Fruit fly (Drosophila melanogaster) whole organism, embryonic: ENCODE measurements around the gene CG13084.
A peak's percentile ranks its signal among the peaks of the same experiment; 100 is the strongest.

Experiments used
- Asciz ChIP-seq: fragments of 200-800 bp; sonication (Bioruptor generic); optimal IDR thresholded peaks from 2 replicates; lab custom pipeline; 2017; ENCODE audit warnings: missing biosample characterization, mild to moderate bottlenecking, missing genetic modification characterization, missing genetic modification reagents
- Atf3 ChIP-seq: fragments of 200-800 bp; sonication (Bioruptor generic); optimal IDR thresholded peaks from 3 replicates; lab custom pipeline; 2016; ENCODE audit warnings: missing biosample characterization, missing genetic modification characterization
- Awh ChIP-seq: fragments of 200-800 bp; sonication (Bioruptor generic); IDR thresholded peaks from 2 replicates; pipeline ENCODE4, ENCODE4 v1.3.6; 2022; ENCODE audit warnings: missing biosample characterization, missing genetic modification characterization
- B-H1 ChIP-seq: fragments of 200-800 bp; sonication (Bioruptor generic); IDR thresholded peaks from 3 replicates; pipeline ENCODE4 v1.3.6; 2022; ENCODE audit warnings: missing biosample characterization, missing genetic modification characterization
- CG10979 ChIP-seq: fragments of 200-800 bp; sonication (Bioruptor generic); optimal IDR thresholded peaks from 2 replicates; lab custom pipeline; 2018; ENCODE audit warnings: missing biosample characterization, mild to moderate bottlenecking, missing genetic modification characterization, moderate library complexity
- CG11093 ChIP-seq: fragments of 200-800 bp; sonication (Bioruptor generic); IDR thresholded peaks from 3 replicates; pipeline ENCODE4 v1.3.6; 2022; ENCODE audit warnings: missing biosample characterization, missing genetic modification characterization
- CG12744 ChIP-seq: fragments of 200-800 bp; sonication (Bioruptor generic); optimal IDR thresholded peaks from 2 replicates; lab custom pipeline; 2016; ENCODE audit warnings: missing biosample characterization, missing genetic modification characterization
- CG12769 ChIP-seq: fragments of 200-800 bp; sonication (Bioruptor generic); optimal IDR thresholded peaks from 2 replicates; lab custom pipeline; 2019; ENCODE audit warnings: missing biosample characterization, mild to moderate bottlenecking, missing genetic modification characterization, moderate library complexity
- CG13287 ChIP-seq: fragments of 200-800 bp; sonication (Bioruptor generic); IDR thresholded peaks from 2 replicates; pipeline ENCODE4 v1.3.6; 2022; ENCODE audit warnings: missing biosample characterization, missing genetic modification characterization; ENCODE audit not compliant: partially characterized antibody
- CG13894 ChIP-seq: fragments of 200-800 bp; sonication (Bioruptor generic); optimal IDR thresholded peaks from 3 replicates; lab custom pipeline; 2018; ENCODE audit warnings: missing biosample characterization, mild to moderate bottlenecking, missing genetic modification characterization, moderate library complexity
- CG14860 ChIP-seq: fragments of 200-800 bp; sonication (Bioruptor generic); IDR thresholded peaks from 3 replicates; pipeline ENCODE4 v1.3.6; 2022; ENCODE audit warnings: missing biosample characterization, missing genetic modification characterization; ENCODE audit not compliant: partially characterized antibody
- CG15514 ChIP-seq: fragments of 200-800 bp; sonication (Bioruptor generic); optimal IDR thresholded peaks from 3 replicates; lab custom pipeline; 2017; ENCODE audit warnings: missing biosample characterization, missing genetic modification characterization, mild to moderate bottlenecking, moderate library complexity, missing genetic modification reagents
- CG32767 ChIP-seq: fragments of 200-800 bp; sonication (Bioruptor generic); IDR thresholded peaks from 2 replicates; pipeline ENCODE4 v1.3.6; 2022; ENCODE audit warnings: missing biosample characterization, missing genetic modification characterization
- CG34422 ChIP-seq: fragments of 200-800 bp; sonication (Bioruptor generic); IDR thresholded peaks from 3 replicates; pipeline ENCODE4 v1.3.6; 2022; ENCODE audit warnings: missing biosample characterization, missing genetic modification characterization
- Drgx ChIP-seq: fragments of 200-800 bp; sonication (Bioruptor generic); IDR thresholded peaks from 2 replicates; pipeline ENCODE4 v1.3.6; 2022; ENCODE audit warnings: missing biosample characterization, missing genetic modification characterization
- HLH3B ChIP-seq: fragments of 200-800 bp; sonication (Bioruptor generic); IDR thresholded peaks from 2 replicates; pipeline ENCODE4 v1.3.6; 2022; ENCODE audit warnings: missing biosample characterization, missing genetic modification characterization
- Jarid2 ChIP-seq: fragments of 200-800 bp; sonication (Bioruptor generic); optimal IDR thresholded peaks from 3 replicates; lab custom pipeline; 2017; ENCODE audit warnings: mild to moderate bottlenecking, missing biosample characterization, missing genetic modification reagents, missing genetic modification characterization
- Lhr ChIP-seq: fragments of 200-800 bp; sonication (Bioruptor generic); optimal IDR thresholded peaks from 3 replicates; lab custom pipeline; 2017; ENCODE audit warnings: mild to moderate bottlenecking, missing biosample characterization, missing genetic modification reagents, missing genetic modification characterization
- Med ChIP-seq: fragments of 200-800 bp; sonication (Bioruptor generic); peaks from one replicate; lab custom pipeline; 2016; ENCODE audit warnings: missing biosample characterization, missing genetic modification characterization, mild to moderate bottlenecking, inconsistent platforms, moderate library complexity
- Mes4 ChIP-seq: fragments of 200-800 bp; sonication (Bioruptor generic); optimal IDR thresholded peaks from 2 replicates; lab custom pipeline; 2016; ENCODE audit warnings: missing biosample characterization, missing genetic modification characterization
- Myb ChIP-seq: fragments of 200-800 bp; sonication (Bioruptor generic); optimal IDR thresholded peaks from 2 replicates; lab custom pipeline; 2016; ENCODE audit warnings: missing biosample characterization, missing genetic modification characterization
- Nf-YC ChIP-seq: fragments of 200-800 bp; optimal IDR thresholded peaks from 3 replicates; lab custom pipeline; 2019; ENCODE audit warnings: missing biosample characterization, mild to moderate bottlenecking, missing genetic modification characterization, moderate library complexity
- NfI ChIP-seq: fragments of 200-800 bp; sonication (Bioruptor generic); optimal IDR thresholded peaks from 3 replicates; lab custom pipeline; 2018; ENCODE audit warnings: missing biosample characterization, mild to moderate bottlenecking, missing genetic modification characterization, moderate library complexity
- Six4 ChIP-seq: fragments of 200-800 bp; sonication (Bioruptor generic); optimal IDR thresholded peaks from 2 replicates; lab custom pipeline; 2016; ENCODE audit warnings: missing biosample characterization, missing genetic modification characterization
- Sry-β ChIP-seq: fragments of 200-800 bp; sonication (Bioruptor generic); optimal IDR thresholded peaks from 2 replicates; lab custom pipeline; 2018; ENCODE audit warnings: missing biosample characterization, mild to moderate bottlenecking, missing genetic modification characterization, moderate library complexity
- Trl ChIP-seq, 3 experiments: fragments of >200 bp in 2 of 3; fragments of 200-800 bp in 1 of 3; sonication (Bioruptor generic) in 1 of 3; optimal IDR thresholded peaks; 2 replicates in 1 of 3; 3 replicates in 2 of 3; lab custom pipeline; 2016 to 2017; ENCODE audit warnings: missing biosample characterization in 1 of 3, missing genetic modification characterization in 1 of 3
- al ChIP-seq: fragments of 200-800 bp; sonication (Bioruptor generic); IDR thresholded peaks from 2 replicates; pipeline ENCODE4 v1.3.6; 2022; ENCODE audit warnings: missing biosample characterization, missing genetic modification characterization
- az2 ChIP-seq: fragments of 200-800 bp; sonication (Bioruptor generic); optimal IDR thresholded peaks from 3 replicates; lab custom pipeline; 2016; ENCODE audit warnings: missing biosample characterization, missing genetic modification characterization
- bbx ChIP-seq: fragments of 200-800 bp; sonication (Bioruptor generic); IDR thresholded peaks from 2 replicates; pipeline ENCODE4 v1.3.6; 2022; ENCODE audit warnings: missing biosample characterization, missing genetic modification characterization; ENCODE audit not compliant: partially characterized antibody
- cwo ChIP-seq: fragments of 200-800 bp; sonication (Bioruptor generic); optimal IDR thresholded peaks from 3 replicates; lab custom pipeline; 2017; ENCODE audit warnings: missing biosample characterization, missing genetic modification characterization, mild to moderate bottlenecking, moderate library complexity, missing genetic modification reagents
- dmrt99B ChIP-seq: fragments of 200-800 bp; sonication (Bioruptor generic); optimal IDR thresholded peaks from 2 replicates; lab custom pipeline; 2018; ENCODE audit warnings: missing biosample characterization, mild to moderate bottlenecking, missing genetic modification characterization, moderate library complexity
- gem ChIP-seq: fragments of 200-800 bp; sonication (Bioruptor generic); optimal IDR thresholded peaks from 2 replicates; lab custom pipeline; 2019; ENCODE audit warnings: missing biosample characterization, mild to moderate bottlenecking, missing genetic modification characterization, moderate library complexity
- ken ChIP-seq: fragments of 200-800 bp; sonication (Bioruptor generic); IDR thresholded peaks from 3 replicates; pipeline ENCODE4 v1.3.6; 2022; ENCODE audit warnings: missing biosample characterization, missing genetic modification characterization
- mld ChIP-seq: fragments of 200-800 bp; sonication (Bioruptor generic); IDR thresholded peaks from 3 replicates; pipeline ENCODE4 v1.3.6; 2022; ENCODE audit warnings: missing biosample characterization, missing genetic modification characterization; ENCODE audit not compliant: partially characterized antibody
- p53 ChIP-seq: fragments of 200-800 bp; sonication (Bioruptor generic); optimal IDR thresholded peaks from 2 replicates; lab custom pipeline; 2016; ENCODE audit warnings: missing biosample characterization, missing genetic modification characterization
- pnt ChIP-seq: fragments of 200-800 bp; sonication (Bioruptor generic); optimal IDR thresholded peaks from 3 replicates; lab custom pipeline; 2016; ENCODE audit warnings: missing biosample characterization, missing genetic modification characterization
- pros ChIP-seq: fragments of 200-800 bp; sonication (Bioruptor generic); optimal IDR thresholded peaks from 3 replicates; lab custom pipeline; 2019; ENCODE audit warnings: missing biosample characterization, mild to moderate bottlenecking, missing genetic modification characterization, moderate library complexity
- row ChIP-seq: fragments of 200-800 bp; sonication (Bioruptor generic); IDR thresholded peaks from 3 replicates; pipeline ENCODE4 v1.3.6; 2022; ENCODE audit warnings: missing biosample characterization, missing genetic modification characterization
- sna ChIP-seq: fragments of 200-800 bp; sonication (Bioruptor generic); IDR thresholded peaks from 2 replicates; pipeline ENCODE4 v1.3.6; 2022; ENCODE audit warnings: missing biosample characterization, missing genetic modification characterization; ENCODE audit not compliant: partially characterized antibody
- sr ChIP-seq: fragments of 200-800 bp; sonication (Bioruptor generic); IDR thresholded peaks from 3 replicates; pipeline ENCODE4 v1.3.6; 2022; ENCODE audit warnings: missing biosample characterization, missing genetic modification characterization
- tna ChIP-seq: fragments of 200-800 bp; sonication (Bioruptor generic); IDR thresholded peaks from 2 replicates; pipeline ENCODE4 v1.3.6; 2022; ENCODE audit warnings: missing biosample characterization, missing genetic modification characterization; ENCODE audit not compliant: partially characterized antibody
- tx ChIP-seq: fragments of 200-800 bp; sonication (Bioruptor generic); optimal IDR thresholded peaks from 2 replicates; lab custom pipeline; 2016; ENCODE audit warnings: missing biosample characterization, missing genetic modification characterization
- vnd ChIP-seq: fragments of 200-800 bp; sonication (Bioruptor generic); IDR thresholded peaks from 3 replicates; pipeline ENCODE4 v1.3.6; 2022; ENCODE audit warnings: missing biosample characterization, missing genetic modification characterization; ENCODE audit not compliant: partially characterized antibody
- vvl ChIP-seq: fragments of 200-800 bp; sonication (Bioruptor generic); IDR thresholded peaks from 2 replicates; pipeline ENCODE4 v1.3.6; 2022; ENCODE audit warnings: missing biosample characterization, missing genetic modification characterization

CG13084 gene

DNA sequence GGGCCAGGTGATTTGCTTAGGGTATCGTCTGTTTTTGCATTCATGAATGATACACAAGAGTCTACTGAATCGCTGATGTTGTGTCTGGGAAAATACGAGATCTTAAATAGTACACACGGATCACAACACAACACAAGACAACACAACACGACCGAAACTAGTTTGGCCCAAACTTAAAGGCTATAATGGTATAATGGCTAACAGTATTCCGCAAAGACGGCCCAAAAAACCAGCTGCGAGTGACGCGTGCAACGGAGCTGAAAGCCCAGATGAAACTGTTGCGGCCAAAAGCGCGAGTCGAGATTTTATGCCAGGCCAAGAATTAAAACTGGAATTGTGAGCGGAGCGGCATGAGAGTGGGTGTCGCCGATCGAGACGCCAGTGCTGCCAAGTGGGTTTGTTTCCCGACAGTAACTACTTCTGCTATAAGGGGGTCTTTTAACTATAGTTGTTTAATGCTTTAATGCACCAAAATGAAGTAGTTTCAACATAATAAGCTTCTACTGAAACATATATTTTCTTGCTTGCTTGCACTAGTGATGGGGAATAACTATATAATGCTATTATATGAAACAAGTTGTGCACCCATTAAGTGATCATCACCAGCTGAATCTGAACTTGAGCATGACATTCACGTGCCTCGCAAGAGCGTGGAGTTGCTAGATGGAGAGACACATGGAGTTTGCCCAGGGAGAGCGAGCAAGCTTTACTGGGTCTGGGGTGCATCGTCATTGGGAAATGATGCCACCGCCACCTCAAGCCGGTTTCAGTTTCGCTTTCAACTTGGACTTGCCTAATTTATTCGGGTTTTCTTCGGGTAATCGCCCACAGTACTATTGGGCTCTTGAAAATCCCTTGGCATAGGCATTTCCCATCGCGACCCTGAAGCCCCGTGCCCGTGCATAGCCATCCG is 45.8 kb upstream of the CG13084 start (continued):
- TF ChIP-seq Drgx (GFP tag; lab: Robert Waterston, UW) (0 out of 2 replicates have a peak, but pooled peaks have one; percentile 21), row (peak; percentile 58), Jarid2 (GFP tag; lab: Kevin White, UChicago) (peak; percentile 43), CG34422 (GFP tag; lab: Robert Waterston, UW) (peak; percentile 17; the same call in 1 of the 3 replicates), NfI (GFP tag; lab: Kevin White, UChicago) (no peak), Awh (GFP tag; lab: Robert Waterston, UW) (0 out of 2 replicates have a peak, but pooled peaks have one; percentile 17), cwo (GFP tag; lab: Kevin White, UChicago) (peak; percentile 86), Med (GFP tag; lab: Kevin White, UChicago) (peak; percentile 43), pnt (GFP tag; lab: Kevin White, UChicago) (no peak), Lhr (GFP tag; lab: Kevin White, UChicago) (no peak), Trl (optimal IDR thresholded peaks at IDR 0.05; lab: Kevin White, UChicago) (peak in 1 of 2 experiments; percentile 46), Trl (GFP tag; optimal IDR thresholded peaks at IDR 0.05; lab: Kevin White, UChicago) (no peak), sr (peak; percentile 47; the same call in 1 of the 3 replicates), CG32767 (GFP tag; lab: Robert Waterston, UW) (0 out of 2 replicates have a peak, but pooled peaks have one; percentile 21), vvl (GFP tag; lab: Robert Waterston, UW) (peak; percentile 84; the same call in 1 of the 2 replicates), Atf3 (no peak), pros (GFP tag; lab: Kevin White, UChicago) (peak; percentile 85), Sry-β (GFP tag; lab: Kevin White, UChicago) (peak; percentile 87), gem (tag; lab: Kevin White, UChicago) (peak; percentile 8), az2 (GFP tag; lab: Kevin White, UChicago) (peak; percentile 9), CG11093 (GFP tag; lab: Robert Waterston, UW) (0 out of 3 replicates have a peak, but pooled peaks have one; percentile 9), bbx (GFP tag; lab: Robert Waterston, UW) (0 out of 2 replicates have a peak, but pooled peaks have one; percentile 10), CG13287 (0 out of 2 replicates have a peak, but pooled peaks have one; percentile 11), ken (GFP tag; lab: Robert Waterston, UW) (0 out of 3 replicates have a peak, but pooled peaks have one; percentile 13), HLH3B (GFP tag; lab: Robert Waterston, UW) (0 out of 2 replicates have a peak, but pooled peaks have one; percentile 23), tna (GFP tag; lab: Robert Waterston, UW) (peak; percentile 51; the same call in 1 of the 2 replicates), Nf-YC (tag; lab: Kevin White, UChicago) (peak; percentile 10), CG13894 (tag; lab: Kevin White, UChicago) (peak; percentile 6), CG12769 (tag; lab: Kevin White, UChicago) (peak; percentile 44), dmrt99B (tag; lab: Kevin White, UChicago) (peak; percentile 10), p53 (GFP tag; lab: Kevin White, UChicago) (no peak), CG15514 (peak; percentile 8), Myb (GFP tag; lab: Kevin White, UChicago) (no peak), tx (GFP tag; lab: Kevin White, UChicago) (no peak)

DNA sequence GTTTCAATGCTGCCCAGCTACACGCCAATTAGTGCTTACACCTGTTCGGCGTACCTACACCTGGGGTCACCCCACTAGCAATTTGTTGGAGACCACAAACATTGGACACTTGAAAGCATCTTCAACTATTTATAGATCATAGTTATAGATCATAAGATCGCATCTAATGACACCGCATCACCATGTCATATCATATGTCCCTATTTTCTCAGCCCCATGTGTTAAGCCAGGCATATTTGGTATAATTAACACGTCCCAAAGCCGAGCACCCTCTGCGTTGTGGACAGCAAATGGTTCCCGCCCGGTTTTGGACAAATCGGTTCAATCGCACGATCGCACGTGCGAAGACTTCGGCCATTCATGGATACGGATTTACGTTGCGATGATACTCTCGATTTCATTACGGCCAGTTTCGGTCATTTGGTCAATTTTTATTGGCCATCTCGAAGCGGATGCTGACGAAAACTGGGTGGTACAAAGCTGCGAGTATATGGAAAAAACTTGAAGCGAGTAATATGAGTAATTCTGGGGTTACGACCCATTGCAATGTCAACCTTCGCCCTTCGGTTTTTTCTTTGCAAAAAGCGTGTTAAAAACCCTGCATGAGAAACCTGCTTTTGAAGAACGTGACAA is 45.0 kb upstream of the CG13084 start:
- TF ChIP-seq CG14860 (GFP tag; lab: Robert Waterston, UW) = no peak
- no peak for TF ChIP-seq vnd (GFP tag; lab: Robert Waterston, UW)
- TF ChIP-seq Mes4 (GFP tag; lab: Kevin White, UChicago) = peak; percentile 57
- no peak for TF ChIP-seq sna
- peak; percentile 68 for TF ChIP-seq Asciz
- peak; percentile 43; the same call in 2 of the 3 replicates for TF ChIP-seq B-H1
- peak; percentile 57 for TF ChIP-seq Lhr (GFP tag; lab: Kevin White, UChicago)
- TF ChIP-seq tx (GFP tag; lab: Kevin White, UChicago) = peak; percentile 53
- TF ChIP-seq CG10979 (tag; lab: Kevin White, UChicago) = peak; percentile 73
- TF ChIP-seq Six4 (GFP tag; lab: Kevin White, UChicago) = peak; percentile 64
- TF ChIP-seq az2 (GFP tag; lab: Kevin White, UChicago) = peak; percentile 50
- TF ChIP-seq Jarid2 (GFP tag; lab: Kevin White, UChicago) = peak; percentile 26
- TF ChIP-seq mld (GFP tag; lab: Robert Waterston, UW) = no peak
- TF ChIP-seq CG12744 (GFP tag; lab: Kevin White, UChicago) = peak; percentile 76
- peak; percentile 62 for TF ChIP-seq al
